Worm (Caenorhabditis elegans): ENCODE data around the gene C50D2.7.

Gene C50D2.7

ce11 chrII:66322-66721 is 28.8 kb downstream of the C50D2.7 start (continued):
- TF ChIP-seq ceh-20 (GFP tag; IDR thresholded peaks at IDR 0.05) (no peak), mep-1 (tag; optimal IDR thresholded peaks at IDR 0.05) (peak; percentile 38), lim-7 (GFP tag; IDR thresholded peaks at IDR 0.05) (no peak), nhr-111 (GFP tag; optimal IDR thresholded peaks at IDR 0.05) (no peak), dve-1 (tag; optimal IDR thresholded peaks at IDR 0.05; ENCODE audit: insufficient read depth) (peak; percentile 43), arid-1 (GFP tag; conservative IDR thresholded peaks at IDR 0.05) (0 out of 2 replicates have a peak, but pooled peaks have one; percentile 21), F49E8.2 (tag; optimal IDR thresholded peaks at IDR 0.05; ENCODE audit: borderline replicate concordance) (no peak), spr-3 (GFP tag; optimal IDR thresholded peaks at IDR 0.05) (no peak), duxl-1 (tag; optimal IDR thresholded peaks at IDR 0.05; ENCODE audit: poor library complexity) (no peak), lin-29 (GFP tag; IDR thresholded peaks at IDR 0.05) (no peak), lsy-2 (tag; optimal IDR thresholded peaks at IDR 0.05) (no peak), ctbp-1 (GFP tag; IDR thresholded peaks at IDR 0.05) (no peak), cey-2 (tag; optimal IDR thresholded peaks at IDR 0.05; ENCODE audit: borderline replicate concordance, insufficient read depth) (no peak), attf-4 (tag; optimal IDR thresholded peaks at IDR 0.05) (no peak), nhr-28 (tag; optimal IDR thresholded peaks at IDR 0.05) (peak; percentile 51), tag-97 (GFP tag; IDR thresholded peaks at IDR 0.05) (no peak), ceh-44 (GFP tag; IDR thresholded peaks at IDR 0.05) (no peak), nhr-48 (tag; optimal IDR thresholded peaks at IDR 0.05) (peak; percentile 44), rbr-2 (tag; optimal IDR thresholded peaks at IDR 0.05) (peak; percentile 28), egl-43 (GFP tag; IDR thresholded peaks at IDR 0.05) (no peak), zip-2 (tag; optimal IDR thresholded peaks at IDR 0.05) (no peak), tra-1 (GFP tag; IDR thresholded peaks at IDR 0.05) (no peak), mdl-1 (tag; optimal IDR thresholded peaks at IDR 0.05) (peak; percentile 27 to 84), spr-1 (tag; optimal IDR thresholded peaks at IDR 0.05) (peak; percentile 45), zfp-2 (tag; optimal IDR thresholded peaks at IDR 0.05) (no peak), mxl-3 (GFP tag; optimal IDR thresholded peaks at IDR 0.05) (peak; percentile 82), madf-5 (GFP tag; IDR thresholded peaks at IDR 0.05) (no peak), zfp-3 (GFP tag; conservative IDR thresholded peaks at IDR 0.05) (no peak), F44E2.7 (GFP tag; IDR thresholded peaks at IDR 0.05) (no peak), dmd-6 (GFP tag; IDR thresholded peaks at IDR 0.05) (no peak), sdz-12 (GFP tag; optimal IDR thresholded peaks at IDR 0.05) (no peak), egl-27 (tag; optimal IDR thresholded peaks at IDR 0.05) (no peak), skn-1 (tag; optimal IDR thresholded peaks at IDR 0.05) (no peak), nhr-11 (tag; optimal IDR thresholded peaks at IDR 0.05) (peak; percentile 2), unc-130 (GFP tag; optimal IDR thresholded peaks at IDR 0.05) (no peak), ces-1 (GFP tag; optimal IDR thresholded peaks at IDR 0.05) (no peak), nhr-76 (tag; optimal IDR thresholded peaks at IDR 0.05) (no peak), hif-1 (tag; optimal IDR thresholded peaks at IDR 0.05) (no peak), madf-9 (GFP tag; conservative IDR thresholded peaks at IDR 0.05) (peak; percentile 71), nhr-42 (GFP tag; IDR thresholded peaks at IDR 0.05) (no peak), nhr-6 (tag; optimal IDR thresholded peaks at IDR 0.05) (peak; percentile 17), ceh-28 (tag; optimal IDR thresholded peaks at IDR 0.05) (no peak), ZK546.5 (tag; optimal IDR thresholded peaks at IDR 0.05) (no peak), hlh-30 (tag; optimal IDR thresholded peaks at IDR 0.05; ENCODE audit: insufficient read depth) (peak; percentile 86), daf-12 (tag; optimal IDR thresholded peaks at IDR 0.05) (no peak), nhr-102 (tag; optimal IDR thresholded peaks at IDR 0.05) (no peak), nhr-41 (GFP tag; IDR thresholded peaks at IDR 0.05) (no peak), ztf-7 (tag; optimal IDR thresholded peaks at IDR 0.05) (no peak), unc-39 (tag; optimal IDR thresholded peaks at IDR 0.05) (no peak), F10B5.3 (tag; optimal IDR thresholded peaks at IDR 0.05) (no peak), unc-62 (GFP tag; optimal IDR thresholded peaks at IDR 0.05 in 1 of 2) (peak in 1 of 2 experiments; percentile 57), unc-62 (tag; optimal IDR thresholded peaks at IDR 0.05) (no peak)
